Worm (Caenorhabditis elegans): ENCODE data around the gene nars-2.

- TF ChIP-seq W03F9.2 (tag; optimal IDR thresholded peaks at IDR 0.05) (no peak), dao-5 (tag; optimal IDR thresholded peaks at IDR 0.05) (no peak)
Measured at ce11 chrIII:11500647-11501046, at the start of gene nars-2.

Data from whole organism, L4/young adult.